Worm (Caenorhabditis elegans): Measurements from ENCODE around the gene C03H5.4.

- TF ChIP-seq ref-1 (GFP tag; conservative IDR thresholded peaks at IDR 0.05) (no peak), T22C8.4 (GFP tag; IDR thresholded peaks at IDR 0.05) (no peak), klf-2 (GFP tag; conservative IDR thresholded peaks at IDR 0.05) (no peak), ztf-23 (GFP tag; IDR thresholded peaks at IDR 0.05) (no peak), flt-1 (GFP tag; IDR thresholded peaks at IDR 0.05) (no peak), ztf-29 (GFP tag; IDR thresholded peaks at IDR 0.05) (no peak), med-1 (GFP tag; optimal IDR thresholded peaks at IDR 0.05; ENCODE audit: insufficient read depth) (no peak), cog-1 (tag; optimal IDR thresholded peaks at IDR 0.05) (no peak)
These were observed 10.2 kb downstream of the C03H5.4 start, which contains the start of gene C03H5.5 for ce11 chrII:385258-385657.

Data from whole organism, midembryonic.